Fruit fly (Drosophila melanogaster): ENCODE measurements around the gene CG31867.
A peak's percentile ranks its signal among the peaks of the same experiment; 100 is the strongest.

- TF ChIP-seq Dfd (GFP tag; optimal IDR thresholded peaks at IDR 0.05) = no peak
- TF ChIP-seq CrebA (GFP tag; optimal IDR thresholded peaks at IDR 0.05; ENCODE audit: borderline replicate concordance) = no peak
- TF ChIP-seq fru (GFP tag; optimal IDR thresholded peaks at IDR 0.05) = peak; percentile 81
- TF ChIP-seq CG32264 (GFP tag; optimal IDR thresholded peaks at IDR 0.05) = no peak
- TF ChIP-seq Hr78 (GFP tag; optimal IDR thresholded peaks at IDR 0.05) = no peak
- peak; percentile 69 for TF ChIP-seq Sp1 (GFP tag; optimal IDR thresholded peaks at IDR 0.05)
- TF ChIP-seq sv (GFP tag; optimal IDR thresholded peaks at IDR 0.05) = no peak
Measured at dm6 chr2L:11189116-11189449, 43.9 kb upstream of the CG31867 start.
